Worm (Caenorhabditis elegans): ENCODE results near the gene math-7.

math-7 gene

DNA sequence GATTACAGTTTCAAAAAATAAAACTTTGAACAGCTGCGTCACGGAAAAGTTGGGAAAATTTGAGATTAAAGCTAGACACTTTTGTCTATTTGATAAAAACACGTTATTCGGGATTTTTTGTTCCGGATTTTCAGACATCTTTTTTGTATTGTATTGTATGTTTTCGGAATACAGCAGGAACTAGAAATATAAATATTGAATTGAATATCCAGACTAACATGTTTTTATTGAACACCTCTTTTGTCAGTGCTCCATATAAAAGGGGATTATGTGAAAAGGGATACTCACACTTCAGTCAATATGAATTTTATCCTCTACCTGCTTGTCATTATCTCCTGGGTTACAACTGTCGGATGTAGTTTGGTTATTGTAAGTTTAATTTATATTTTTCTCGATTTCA, 7.6 kb upstream of the math-7 start, which contains the start of gene C16C4.1:
C16C4.1 (plus strand) TSS at position 301 of the 400 bp plus-strand sequence.
- no peak for TF ChIP-seq pha-4 (tag; optimal IDR thresholded peaks at IDR 0.05)
- TF ChIP-seq eyg-1 (tag; optimal IDR thresholded peaks at IDR 0.05): no peak
- TF ChIP-seq ceh-34 (tag; optimal IDR thresholded peaks at IDR 0.05): no peak
- no peak for TF ChIP-seq pros-1 (tag; optimal IDR thresholded peaks at IDR 0.05)
- TF ChIP-seq nfya-1 (tag; optimal IDR thresholded peaks at IDR 0.05): no peak
- TF ChIP-seq ceh-31 (tag; optimal IDR thresholded peaks at IDR 0.05): no peak
- TF ChIP-seq lim-6 (tag; optimal IDR thresholded peaks at IDR 0.05): no peak
- no peak for TF ChIP-seq gmeb-2 (tag; optimal IDR thresholded peaks at IDR 0.05)

DNA sequence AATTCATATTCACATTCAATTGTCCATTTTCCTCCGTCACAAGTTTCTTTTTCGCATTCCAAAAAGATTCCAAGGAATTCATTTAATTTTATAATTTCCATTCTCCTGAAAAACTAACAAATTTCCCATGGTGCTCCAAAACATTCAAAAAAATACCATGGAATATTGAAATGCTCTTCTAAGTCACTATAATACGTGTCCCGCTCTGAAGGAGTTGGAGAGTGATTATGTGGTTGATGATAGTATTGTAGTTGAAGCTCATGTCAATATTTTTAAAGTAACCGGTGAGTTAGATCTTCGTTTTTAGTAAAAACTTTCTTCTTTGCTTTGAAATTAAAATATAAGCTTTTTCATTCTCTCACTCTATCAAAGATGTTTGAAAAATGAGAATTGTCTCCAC, 4.4 kb upstream of the math-7 start, which contains the start of gene math-9:
math-9 (minus strand) TSS at position 101 of the 400 bp plus-strand sequence.
- no peak for TF ChIP-seq unc-86 (tag; optimal IDR thresholded peaks at IDR 0.05)
- no peak for TF ChIP-seq hlh-15 (tag; optimal IDR thresholded peaks at IDR 0.05)
- no peak for TF ChIP-seq syd-9 (tag; optimal IDR thresholded peaks at IDR 0.05)
- no peak for TF ChIP-seq tbx-2 (tag; optimal IDR thresholded peaks at IDR 0.05)
- no peak for TF ChIP-seq nfya-1 (tag; optimal IDR thresholded peaks at IDR 0.05)
- no peak for TF ChIP-seq ceh-48 (tag; optimal IDR thresholded peaks at IDR 0.05)
- no peak for TF ChIP-seq T23F11.4 (GFP tag; optimal IDR thresholded peaks at IDR 0.05)
- no peak for TF ChIP-seq ceh-6 (GFP tag; optimal IDR thresholded peaks at IDR 0.05)
- TF ChIP-seq tbx-7 (tag; optimal IDR thresholded peaks at IDR 0.05): no peak
- TF ChIP-seq lim-6 (tag; optimal IDR thresholded peaks at IDR 0.05): no peak
- TF ChIP-seq pha-2 (tag; optimal IDR thresholded peaks at IDR 0.05): no peak

DNA sequence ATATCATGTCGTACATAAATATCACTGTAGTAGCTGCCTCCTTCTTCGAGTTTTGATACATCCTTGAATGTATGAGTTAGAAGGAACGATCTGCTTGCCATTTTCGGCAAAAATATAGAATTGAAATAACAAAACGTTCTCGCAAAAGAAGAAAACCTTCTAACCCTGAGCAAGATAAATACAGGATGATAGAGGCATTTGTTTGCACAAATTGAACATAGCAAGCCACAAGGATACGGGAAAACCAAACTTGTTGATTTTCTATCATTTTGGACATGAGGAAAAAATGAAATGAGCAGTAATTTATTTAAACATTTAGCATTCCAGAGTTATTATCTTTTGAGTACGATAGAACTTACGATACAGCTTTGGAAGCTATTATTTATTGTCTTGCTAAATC, 2.8 kb upstream of the math-7 start, which contains the start of gene math-8:
math-8 (minus strand) TSS at position 101 of the 400 bp plus-strand sequence.
- no peak for TF ChIP-seq ceh-30 (tag; optimal IDR thresholded peaks at IDR 0.05)
- TF ChIP-seq pag-3 (tag; optimal IDR thresholded peaks at IDR 0.05; ENCODE audit: borderline replicate concordance): no peak
- no peak for TF ChIP-seq nfya-1 (tag; optimal IDR thresholded peaks at IDR 0.05)
- no peak for TF ChIP-seq pqm-1 (tag; optimal IDR thresholded peaks at IDR 0.05)
- no peak for TF ChIP-seq tbx-2 (tag; optimal IDR thresholded peaks at IDR 0.05)

DNA sequence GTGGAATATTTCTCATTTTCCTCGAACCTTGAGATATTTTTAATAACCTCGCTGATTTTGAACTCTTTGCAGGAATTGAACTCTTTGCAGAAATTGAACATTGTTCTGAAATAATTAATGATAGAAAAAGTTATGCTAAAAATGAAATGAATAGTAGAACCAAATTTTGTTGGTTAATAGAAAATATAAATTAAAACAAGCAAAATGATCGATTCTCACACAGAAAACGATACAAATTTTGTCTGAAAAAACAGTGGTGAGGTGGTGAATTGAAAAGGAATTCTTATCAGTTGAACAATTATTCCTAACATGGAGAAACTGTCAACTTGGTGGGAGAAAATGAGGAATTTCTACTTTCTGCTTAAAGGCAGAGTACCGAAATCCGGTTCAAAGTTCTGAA, 1.6 kb downstream of the math-7 start, which contains the start of gene math-6:
math-6 (minus strand) TSS at position 101 of the 400 bp plus-strand sequence.
- TF ChIP-seq ceh-14 (tag; optimal IDR thresholded peaks at IDR 0.05) (no peak), pat-9 (tag; optimal IDR thresholded peaks at IDR 0.05) (no peak), ceh-48 (tag; optimal IDR thresholded peaks at IDR 0.05) (no peak), ama-1 (optimal IDR thresholded peaks at IDR 0.05) (no peak), pax-1 (tag; optimal IDR thresholded peaks at IDR 0.05) (no peak), lin-11 (tag; optimal IDR thresholded peaks at IDR 0.05) (no peak), fkh-6 (tag; optimal IDR thresholded peaks at IDR 0.05) (no peak), ceh-22 (tag; optimal IDR thresholded peaks at IDR 0.05) (no peak), elt-2 (tag; optimal IDR thresholded peaks at IDR 0.05) (no peak), pha-2 (tag; optimal IDR thresholded peaks at IDR 0.05) (no peak), F13H6.1 (tag; optimal IDR thresholded peaks at IDR 0.05) (no peak), ceh-9 (tag; optimal IDR thresholded peaks at IDR 0.05) (no peak), nhr-232 (tag; optimal IDR thresholded peaks at IDR 0.05) (no peak), nfya-1 (tag; optimal IDR thresholded peaks at IDR 0.05) (no peak), K02D7.2 (tag; optimal IDR thresholded peaks at IDR 0.05) (no peak), sox-4 (tag; optimal IDR thresholded peaks at IDR 0.05) (no peak)

DNA sequence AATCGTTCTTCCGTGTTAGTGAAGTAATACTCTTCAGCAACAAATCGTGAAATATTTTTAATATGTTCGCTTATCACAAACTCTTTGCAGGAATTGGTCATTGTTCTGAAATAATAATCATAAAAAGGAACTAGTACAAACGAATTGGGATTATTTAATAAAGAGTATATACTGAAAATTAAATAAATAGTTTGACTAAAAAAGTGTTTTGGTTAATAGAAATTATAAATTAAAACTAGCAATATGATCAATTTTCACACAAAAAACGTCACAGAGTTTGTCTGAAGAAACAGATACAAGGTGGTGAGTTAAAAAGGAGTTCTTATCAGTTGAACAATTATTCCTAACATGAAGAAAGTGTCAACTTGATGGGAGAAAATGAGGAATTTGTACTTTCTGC, 3.6 kb downstream of the math-7 start, which contains the start of gene math-5:
math-5 (minus strand) TSS at position 101 of the 400 bp plus-strand sequence.
- TF ChIP-seq ceh-9 (tag; optimal IDR thresholded peaks at IDR 0.05) (no peak), ceh-2 (tag; optimal IDR thresholded peaks at IDR 0.05) (no peak), hlh-6 (tag; optimal IDR thresholded peaks at IDR 0.05) (no peak), unc-42 (tag; optimal IDR thresholded peaks at IDR 0.05) (no peak), C38D4.7 (GFP tag; optimal IDR thresholded peaks at IDR 0.05) (no peak), F13H6.1 (tag; optimal IDR thresholded peaks at IDR 0.05) (no peak), ttx-3 (tag; optimal IDR thresholded peaks at IDR 0.05) (no peak), elt-2 (tag; optimal IDR thresholded peaks at IDR 0.05) (no peak), madf-2 (tag; optimal IDR thresholded peaks at IDR 0.05) (no peak)

Measured in whole organism, late embryonic.